Worm (Caenorhabditis elegans) whole organism, early embryonic: ENCODE results near the gene pam-1.
A peak's percentile ranks its signal among the peaks of the same experiment; 100 is the strongest.
"Not testable (repeated sequence)": the region's sequence is repeated elsewhere in the genome, so short reads cannot be mapped to it uniquely, and the experiment has no call there.

Source experiments
- B0310.2 ChIP-seq: sonication (generic microtip); optimal IDR thresholded peaks from 2 replicates; lab custom pipeline; 2016; ENCODE audit warnings: mild to moderate bottlenecking, missing genetic modification characterization, missing compliant biosample characterization
- F13C5.2 ChIP-seq: sonication (generic microtip); optimal IDR thresholded peaks from 2 replicates; lab custom pipeline; 2017; ENCODE audit warnings: mild to moderate bottlenecking, missing genetic modification characterization, inconsistent platforms, missing compliant biosample characterization
- aly-1 ChIP-seq: sonication (generic microtip); optimal IDR thresholded peaks from 2 replicates; lab custom pipeline; 2016; ENCODE audit warnings: missing genetic modification characterization, missing compliant biosample characterization
- ama-1 ChIP-seq: fragments of 150-350 bp; optimal IDR thresholded peaks from 2 replicates; lab custom pipeline; 2014
- ceh-13 ChIP-seq: fragments of 200-800 bp; sonication (Bioruptor generic); optimal IDR thresholded peaks from 2 replicates; lab custom pipeline; 2018; ENCODE audit warnings: mild to moderate bottlenecking, missing genetic modification characterization, missing compliant biosample characterization
- ceh-36 ChIP-seq: sonication (generic microtip); optimal IDR thresholded peaks from 2 replicates; lab custom pipeline; 2016; ENCODE audit warnings: missing genetic modification characterization, inconsistent platforms, missing compliant biosample characterization
- ets-7 ChIP-seq: sonication (generic microtip); optimal IDR thresholded peaks from 2 replicates; lab custom pipeline; 2016; ENCODE audit warnings: missing genotype, missing genetic modification characterization, missing compliant biosample characterization
- flt-1 ChIP-seq: fragments of 200-800 bp; sonication (Bioruptor generic); IDR thresholded peaks from 2 replicates; pipeline ENCODE4 v1.3.6; 2022; ENCODE audit warnings: missing genetic modification characterization, missing compliant biosample characterization
- hmbx-1 ChIP-seq: sonication (generic microtip); optimal IDR thresholded peaks from 2 replicates; lab custom pipeline; 2016; ENCODE audit warnings: mild to moderate bottlenecking, missing genetic modification characterization, missing compliant biosample characterization
- hmg-4 ChIP-seq: fragments of 200-800 bp; sonication (Bioruptor generic); optimal IDR thresholded peaks from 2 replicates; lab custom pipeline; 2018; ENCODE audit warnings: mild to moderate bottlenecking, missing genetic modification characterization, missing compliant biosample characterization
- hnd-1 ChIP-seq: sonication (generic microtip); optimal IDR thresholded peaks from 2 replicates; lab custom pipeline; 2016; ENCODE audit warnings: missing genetic modification characterization, missing compliant biosample characterization
- pes-1 ChIP-seq: fragments of 200-800 bp; sonication (Bioruptor generic); IDR thresholded peaks from 2 replicates; pipeline ENCODE4 v1.3.6; 2022; ENCODE audit warnings: missing genetic modification reagents, missing genetic modification characterization, missing compliant biosample characterization
- scrt-1 ChIP-seq: fragments of 200-800 bp; sonication (Bioruptor generic); IDR thresholded peaks from 2 replicates; pipeline ENCODE4 v1.3.6; 2022; ENCODE audit warnings: missing genetic modification characterization, missing compliant biosample characterization
- sea-1 ChIP-seq: fragments of 200-800 bp; sonication (Bioruptor generic); conservative IDR thresholded peaks from 2 replicates; pipeline ENCODE4 v1.3.6; 2022; ENCODE audit warnings: missing genetic modification characterization, missing compliant biosample characterization
- tbx-11 ChIP-seq: fragments of 200-800 bp; sonication (Bioruptor generic); IDR thresholded peaks from 2 replicates; pipeline ENCODE4 v1.3.6; 2022; ENCODE audit warnings: missing genetic modification characterization, missing compliant biosample characterization
- tbx-37 ChIP-seq: fragments of 200-800 bp; sonication (Bioruptor generic); conservative IDR thresholded peaks from 2 replicates; pipeline ENCODE4 v1.3.6; 2022; ENCODE audit warnings: missing genetic modification reagents, missing genetic modification characterization, missing compliant biosample characterization
- tra-4 ChIP-seq: sonication (generic microtip); optimal IDR thresholded peaks from 2 replicates; lab custom pipeline; 2017; ENCODE audit warnings: missing genetic modification characterization, missing compliant biosample characterization

Gene pam-1

ce11 chrIV:7573944-7574343, 23.3 kb upstream of the pam-1 start:
- TF ChIP-seq hnd-1 (tag; lab: Kevin White, UChicago) (peak; percentile 96), hmbx-1 (tag; lab: Kevin White, UChicago) (peak; percentile 84), flt-1 (GFP tag; lab: Robert Waterston, UW) (peak; percentile 97), tbx-37 (GFP tag; lab: Robert Waterston, UW) (peak; percentile 97), sea-1 (peak; percentile 97), pes-1 (GFP tag; lab: Robert Waterston, UW) (peak; percentile 96), ceh-13 (GFP tag; lab: Kevin White, UChicago) (peak; percentile 87), ceh-36 (tag; lab: Kevin White, UChicago) (peak; percentile 96), F13C5.2 (peak; percentile 95), ama-1 (lab: Kevin White, UChicago) (peak; percentile 5), B0310.2 (tag; lab: Kevin White, UChicago) (peak; percentile 94), aly-1 (peak; percentile 95), tbx-11 (GFP tag; lab: Robert Waterston, UW) (peak; percentile 92), scrt-1 (GFP tag; lab: Robert Waterston, UW) (peak; percentile 95), ets-7 (tag; lab: Kevin White, UChicago) (peak; percentile 90), tra-4 (peak; percentile 96), hmg-4 (GFP tag; lab: Kevin White, UChicago) (peak; percentile 99)

ce11 chrIV:7568593-7568992, 18.0 kb upstream of the pam-1 start, which contains the start of gene clec-180:
clec-180 (plus strand) TSS chrIV:7568893.
- TF ChIP-seq ceh-36 (tag; lab: Kevin White, UChicago) (no peak), F13C5.2 (no peak), B0310.2 (tag; lab: Kevin White, UChicago) (no peak), tbx-37 (GFP tag; lab: Robert Waterston, UW) (no peak), pes-1 (GFP tag; lab: Robert Waterston, UW) (no peak), hnd-1 (tag; lab: Kevin White, UChicago) (no peak), aly-1 (no peak), flt-1 (GFP tag; lab: Robert Waterston, UW) (no peak), sea-1 (no peak), tra-4 (no peak), ceh-13 (GFP tag; lab: Kevin White, UChicago) (no peak), hmg-4 (GFP tag; lab: Kevin White, UChicago) (no peak), hmbx-1 (tag; lab: Kevin White, UChicago) (no peak), ets-7 (tag; lab: Kevin White, UChicago) (no peak), scrt-1 (GFP tag; lab: Robert Waterston, UW) (no peak), tbx-11 (GFP tag; lab: Robert Waterston, UW) (no peak)

ce11 chrIV:7567557-7568010, 17.0 kb upstream of the pam-1 start, which contains the start of gene F32E10.8:
F32E10.8 (plus strand) TSS chrIV:7567607.
- TF ChIP-seq ets-7 (tag; lab: Kevin White, UChicago) (no peak), flt-1 (GFP tag; lab: Robert Waterston, UW) (no peak), B0310.2 (tag; lab: Kevin White, UChicago) (no peak), ceh-36 (tag; lab: Kevin White, UChicago) (no peak), tra-4 (no peak), aly-1 (no peak), pes-1 (GFP tag; lab: Robert Waterston, UW) (no peak), F13C5.2 (no peak), tbx-37 (GFP tag; lab: Robert Waterston, UW) (no peak), ceh-13 (GFP tag; lab: Kevin White, UChicago) (no peak)

ce11 chrIV:7563850-7564249, 13.2 kb upstream of the pam-1 start, which contains the start of gene F32E10.9:
F32E10.9 (minus strand) TSS chrIV:7563950.
- not testable (repeated sequence) for TF ChIP-seq ets-7 (tag; lab: Kevin White, UChicago); tbx-11 (GFP tag; lab: Robert Waterston, UW); scrt-1 (GFP tag; lab: Robert Waterston, UW)

ce11 chrIV:7561614-7562142, 11.1 kb upstream of the pam-1 start, which contains the start of gene ima-3:
ima-3 (minus strand) TSS chrIV:7561664.
- TF ChIP-seq pes-1 (GFP tag; lab: Robert Waterston, UW) (no peak), tbx-37 (GFP tag; lab: Robert Waterston, UW) (0 out of 2 replicates have a peak, but pooled peaks have one; percentile 21)

ce11 chrIV:7559237-7559636, 8.6 kb upstream of the pam-1 start:
- TF ChIP-seq sea-1 (no peak), scrt-1 (GFP tag; lab: Robert Waterston, UW) (no peak), B0310.2 (tag; lab: Kevin White, UChicago) (no peak), ets-7 (tag; lab: Kevin White, UChicago) (no peak), flt-1 (GFP tag; lab: Robert Waterston, UW) (no peak), hmg-4 (GFP tag; lab: Kevin White, UChicago) (no peak), aly-1 (no peak), hmbx-1 (tag; lab: Kevin White, UChicago) (no peak), tra-4 (no peak), ceh-36 (tag; lab: Kevin White, UChicago) (no peak), tbx-11 (GFP tag; lab: Robert Waterston, UW) (no peak), F13C5.2 (no peak)

- TF ChIP-seq ets-7 (tag; lab: Kevin White, UChicago) (no peak), tbx-11 (GFP tag; lab: Robert Waterston, UW) (no peak), hnd-1 (tag; lab: Kevin White, UChicago) (no peak)
Observed at ce11 chrIV:7558653-7559052, 8.0 kb upstream of the pam-1 start.
